Worm (Caenorhabditis elegans) whole organism, early embryonic: ENCODE measurements around the gene irg-3.
"Not testable (repeated sequence)": the region's sequence is repeated elsewhere in the genome, so short reads cannot be mapped to it uniquely, and the experiment has no call there.

ENCODE experiments used
- B0310.2 ChIP-seq: sonication (generic microtip); optimal IDR thresholded peaks from 2 replicates; lab custom pipeline; 2016; ENCODE audit warnings: mild to moderate bottlenecking, missing genetic modification characterization, missing compliant biosample characterization
- F13C5.2 ChIP-seq: sonication (generic microtip); optimal IDR thresholded peaks from 2 replicates; lab custom pipeline; 2017; ENCODE audit warnings: mild to moderate bottlenecking, missing genetic modification characterization, inconsistent platforms, missing compliant biosample characterization
- aly-1 ChIP-seq: sonication (generic microtip); optimal IDR thresholded peaks from 2 replicates; lab custom pipeline; 2016; ENCODE audit warnings: missing genetic modification characterization, missing compliant biosample characterization
- ama-1 ChIP-seq: fragments of 150-350 bp; optimal IDR thresholded peaks from 2 replicates; lab custom pipeline; 2014
- ceh-13 ChIP-seq: fragments of 200-800 bp; sonication (Bioruptor generic); optimal IDR thresholded peaks from 2 replicates; lab custom pipeline; 2018; ENCODE audit warnings: mild to moderate bottlenecking, missing genetic modification characterization, missing compliant biosample characterization
- ceh-36 ChIP-seq: sonication (generic microtip); optimal IDR thresholded peaks from 2 replicates; lab custom pipeline; 2016; ENCODE audit warnings: missing genetic modification characterization, inconsistent platforms, missing compliant biosample characterization
- ets-7 ChIP-seq: sonication (generic microtip); optimal IDR thresholded peaks from 2 replicates; lab custom pipeline; 2016; ENCODE audit warnings: missing genotype, missing genetic modification characterization, missing compliant biosample characterization
- flt-1 ChIP-seq: fragments of 200-800 bp; sonication (Bioruptor generic); IDR thresholded peaks from 2 replicates; pipeline ENCODE4 v1.3.6; 2022; ENCODE audit warnings: missing genetic modification characterization, missing compliant biosample characterization
- hmbx-1 ChIP-seq: sonication (generic microtip); optimal IDR thresholded peaks from 2 replicates; lab custom pipeline; 2016; ENCODE audit warnings: mild to moderate bottlenecking, missing genetic modification characterization, missing compliant biosample characterization
- hmg-4 ChIP-seq: fragments of 200-800 bp; sonication (Bioruptor generic); optimal IDR thresholded peaks from 2 replicates; lab custom pipeline; 2018; ENCODE audit warnings: mild to moderate bottlenecking, missing genetic modification characterization, missing compliant biosample characterization
- hnd-1 ChIP-seq: sonication (generic microtip); optimal IDR thresholded peaks from 2 replicates; lab custom pipeline; 2016; ENCODE audit warnings: missing genetic modification characterization, missing compliant biosample characterization
- pes-1 ChIP-seq: fragments of 200-800 bp; sonication (Bioruptor generic); IDR thresholded peaks from 2 replicates; pipeline ENCODE4 v1.3.6; 2022; ENCODE audit warnings: missing genetic modification reagents, missing genetic modification characterization, missing compliant biosample characterization
- scrt-1 ChIP-seq: fragments of 200-800 bp; sonication (Bioruptor generic); IDR thresholded peaks from 2 replicates; pipeline ENCODE4 v1.3.6; 2022; ENCODE audit warnings: missing genetic modification characterization, missing compliant biosample characterization
- sea-1 ChIP-seq: fragments of 200-800 bp; sonication (Bioruptor generic); conservative IDR thresholded peaks from 2 replicates; pipeline ENCODE4 v1.3.6; 2022; ENCODE audit warnings: missing genetic modification characterization, missing compliant biosample characterization
- tbx-11 ChIP-seq: fragments of 200-800 bp; sonication (Bioruptor generic); IDR thresholded peaks from 2 replicates; pipeline ENCODE4 v1.3.6; 2022; ENCODE audit warnings: missing genetic modification characterization, missing compliant biosample characterization
- tbx-37 ChIP-seq: fragments of 200-800 bp; sonication (Bioruptor generic); conservative IDR thresholded peaks from 2 replicates; pipeline ENCODE4 v1.3.6; 2022; ENCODE audit warnings: missing genetic modification reagents, missing genetic modification characterization, missing compliant biosample characterization
- tra-4 ChIP-seq: sonication (generic microtip); optimal IDR thresholded peaks from 2 replicates; lab custom pipeline; 2017; ENCODE audit warnings: missing genetic modification characterization, missing compliant biosample characterization

The irg-3 gene

ce11 chrV:2601817-2602216 is 9.4 kb downstream of the irg-3 start:
- TF ChIP-seq tbx-11 (GFP tag; lab: Robert Waterston, UW) (no peak), tra-4 (tag; lab: Kevin White, UChicago) (no peak), aly-1 (tag; lab: Kevin White, UChicago) (no peak), hnd-1 (tag; lab: Kevin White, UChicago) (no peak), flt-1 (GFP tag; lab: Robert Waterston, UW) (no peak), pes-1 (GFP tag; lab: Robert Waterston, UW) (no peak), B0310.2 (no peak), ama-1 (lab: Kevin White, UChicago) (no peak), ceh-13 (GFP tag; lab: Kevin White, UChicago) (no peak), scrt-1 (no peak), hmg-4 (GFP tag; lab: Kevin White, UChicago) (no peak), sea-1 (GFP tag; lab: Robert Waterston, UW) (no peak), ceh-36 (tag; lab: Kevin White, UChicago) (no peak), ets-7 (tag; lab: Kevin White, UChicago) (no peak), hmbx-1 (no peak), F13C5.2 (tag; lab: Kevin White, UChicago) (no peak), tbx-37 (no peak)

ce11 chrV:2603056-2603455 is 10.7 kb downstream of the irg-3 start, which contains the start of gene F53E10.6:
F53E10.6 (minus strand) TSS chrV:2603063.
- TF ChIP-seq hnd-1 (tag; lab: Kevin White, UChicago), result no peak
- no peak for TF ChIP-seq tra-4 (tag; lab: Kevin White, UChicago)
- peak; percentile 53; the same call in 1 of the 2 replicates for TF ChIP-seq pes-1 (GFP tag; lab: Robert Waterston, UW)
- TF ChIP-seq tbx-11 (GFP tag; lab: Robert Waterston, UW), result 0 out of 2 replicates have a peak, but pooled peaks have one; percentile 16
- TF ChIP-seq B0310.2, result no peak
- TF ChIP-seq ceh-36 (tag; lab: Kevin White, UChicago), result no peak
- TF ChIP-seq tbx-37, result peak; percentile 60; the same call in 1 of the 2 replicates

ce11 chrV:2608352-2608751 is 16.0 kb downstream of the irg-3 start, which contains the start of gene acr-17:
acr-17 (plus strand) TSS chrV:2608652.
- TF ChIP-seq aly-1 (tag; lab: Kevin White, UChicago), result no peak
- no peak for TF ChIP-seq F13C5.2 (tag; lab: Kevin White, UChicago)
- TF ChIP-seq pes-1 (GFP tag; lab: Robert Waterston, UW), result no peak
- TF ChIP-seq tra-4 (tag; lab: Kevin White, UChicago), result no peak
- TF ChIP-seq ama-1 (lab: Kevin White, UChicago), result no peak
- no peak for TF ChIP-seq tbx-11 (GFP tag; lab: Robert Waterston, UW)
- no peak for TF ChIP-seq flt-1 (GFP tag; lab: Robert Waterston, UW)

ce11 chrV:2614986-2615687 is 22.7 kb downstream of the irg-3 start, which contains the start of gene F53E10.1:
F53E10.1 (plus strand) TSS chrV:2615310.
- TF ChIP-seq scrt-1 (no peak), aly-1 (tag; lab: Kevin White, UChicago) (no peak), hmg-4 (GFP tag; lab: Kevin White, UChicago) (no peak), hnd-1 (tag; lab: Kevin White, UChicago) (no peak), B0310.2 (no peak), tbx-11 (GFP tag; lab: Robert Waterston, UW) (no peak), pes-1 (GFP tag; lab: Robert Waterston, UW) (no peak), ceh-36 (tag; lab: Kevin White, UChicago) (no peak), ceh-13 (GFP tag; lab: Kevin White, UChicago) (no peak), tbx-37 (no peak), sea-1 (GFP tag; lab: Robert Waterston, UW) (no peak), tra-4 (tag; lab: Kevin White, UChicago) (no peak), ama-1 (lab: Kevin White, UChicago) (no peak), ets-7 (tag; lab: Kevin White, UChicago) (no peak)

ce11 chrV:2617499-2617898 is 25.1 kb downstream of the irg-3 start:
- TF ChIP-seq hmg-4 (GFP tag; lab: Kevin White, UChicago) (no peak), tbx-11 (GFP tag; lab: Robert Waterston, UW) (0 out of 2 replicates have a peak, but pooled peaks have one; percentile 13)

ce11 chrV:2621879-2622278 is 29.5 kb downstream of the irg-3 start, which contains the start of gene srh-271:
srh-271 (minus strand) TSS chrV:2621979.
- no peak for TF ChIP-seq F13C5.2 (tag; lab: Kevin White, UChicago)
- no peak for TF ChIP-seq scrt-1
- TF ChIP-seq sea-1 (GFP tag; lab: Robert Waterston, UW), result no peak

- TF ChIP-seq tbx-37 (no peak), flt-1 (GFP tag; lab: Robert Waterston, UW) (peak; percentile 27; the same call in 1 of the 2 replicates)
These were observed 31.4 kb downstream of the irg-3 start for ce11 chrV:2623765-2624164.

- not testable (repeated sequence) for TF ChIP-seq aly-1 (tag; lab: Kevin White, UChicago); pes-1 (GFP tag; lab: Robert Waterston, UW); tbx-37
These were observed 33.0 kb downstream of the irg-3 start, which contains the start of gene sknr-1 for ce11 chrV:2625360-2625759. sknr-1 (minus strand) TSS chrV:2625460.
